Fruit fly (Drosophila melanogaster) ovary, adult (tissue): ENCODE results near the gene mib2.

Experiments
- CG17801 ChIP-seq: fragments of 200-800 bp; optimal IDR thresholded peaks from 2 replicates; lab custom pipeline; 2019; ENCODE audit warnings: missing biosample characterization, mild to moderate bottlenecking, missing genetic modification characterization, moderate library complexity; ENCODE audit not compliant: partially characterized antibody

mib2 gene

DNA sequence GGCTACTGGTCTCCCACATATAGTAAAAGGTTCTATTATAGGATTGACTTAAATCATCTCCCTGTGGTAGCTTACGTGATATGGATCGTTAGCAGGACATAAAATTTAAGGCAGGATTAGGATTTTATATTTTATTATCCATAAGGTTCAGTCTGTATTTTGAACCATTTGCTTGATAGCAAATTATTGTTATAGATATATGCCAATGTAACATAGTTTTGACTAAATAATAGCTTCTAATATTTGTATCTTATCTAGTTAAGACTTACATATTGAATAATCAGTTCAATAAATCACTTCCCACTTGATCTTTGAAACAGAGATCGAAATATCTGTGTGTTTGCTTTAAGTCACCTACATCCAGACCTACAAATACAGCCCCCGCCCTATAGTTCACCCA, 23.7 kb upstream of the mib2 start, which contains the start of gene robl37BC:
Gene robl37BC, plus strand, starts transcription at position 301 of the 400 bp plus-strand sequence.
- TF ChIP-seq CG17801 = no peak

DNA sequence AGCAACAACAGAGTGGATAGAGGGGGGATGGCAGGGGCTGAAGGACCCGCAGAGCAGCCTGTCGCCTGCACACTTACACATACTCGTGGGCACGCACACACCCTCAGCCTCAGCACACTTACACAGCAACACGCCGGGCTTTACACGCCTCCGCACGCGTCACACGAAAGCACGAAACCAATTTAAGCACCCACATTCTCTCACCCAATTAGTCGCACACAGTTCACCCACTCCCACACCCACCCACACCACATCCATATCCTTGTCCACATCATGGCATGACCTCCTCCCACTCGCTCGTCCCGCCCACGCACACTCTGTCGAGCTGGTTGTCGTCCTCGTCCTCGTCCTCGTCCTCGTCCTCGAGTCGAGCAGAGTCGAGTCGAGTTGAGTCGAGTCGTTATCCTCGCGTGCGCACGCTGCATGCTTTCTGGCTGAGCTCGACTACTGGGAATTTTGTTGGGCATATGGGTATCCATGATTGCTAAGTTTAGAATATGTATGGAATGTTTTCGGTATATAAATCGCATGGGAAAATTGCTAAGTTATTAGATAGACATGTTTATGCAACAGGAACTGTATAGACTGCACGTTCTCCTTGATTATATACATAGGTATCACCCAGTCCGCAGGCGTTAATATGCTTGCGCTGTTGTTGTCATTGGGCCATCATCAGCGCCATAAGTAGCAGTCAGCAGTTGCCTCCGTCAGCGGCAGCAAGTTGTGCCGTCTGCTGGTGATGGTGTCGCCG, 22.2 kb upstream of the mib2 start:
- TF ChIP-seq CG17801 = no peak

DNA sequence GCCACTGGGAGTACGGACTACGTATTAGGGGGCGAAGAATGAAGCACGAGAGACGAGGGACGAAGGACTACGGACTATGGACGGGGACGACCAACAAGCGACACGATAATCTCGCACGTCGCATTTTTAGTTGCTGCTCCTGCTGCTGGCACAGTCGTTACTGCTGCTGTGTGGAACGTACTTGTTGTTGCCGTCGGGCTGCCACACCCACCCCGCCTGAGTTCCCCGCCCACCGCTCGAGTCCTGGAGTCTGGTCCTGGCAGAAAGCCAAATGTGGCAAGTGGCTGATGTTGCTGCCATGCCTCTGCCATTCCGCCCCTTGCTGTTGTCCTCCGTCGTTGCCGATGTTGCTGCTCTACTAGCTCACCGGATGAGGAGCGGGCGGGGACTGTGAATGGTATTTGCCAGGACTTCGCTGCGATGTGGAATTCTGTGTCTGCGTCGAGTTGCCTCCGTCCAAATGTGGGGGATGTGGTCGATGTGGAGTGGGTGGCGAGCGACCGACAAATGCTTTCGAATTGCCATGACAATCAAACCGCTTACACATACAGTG, 21.4 kb upstream of the mib2 start:
- no peak for TF ChIP-seq CG17801

DNA sequence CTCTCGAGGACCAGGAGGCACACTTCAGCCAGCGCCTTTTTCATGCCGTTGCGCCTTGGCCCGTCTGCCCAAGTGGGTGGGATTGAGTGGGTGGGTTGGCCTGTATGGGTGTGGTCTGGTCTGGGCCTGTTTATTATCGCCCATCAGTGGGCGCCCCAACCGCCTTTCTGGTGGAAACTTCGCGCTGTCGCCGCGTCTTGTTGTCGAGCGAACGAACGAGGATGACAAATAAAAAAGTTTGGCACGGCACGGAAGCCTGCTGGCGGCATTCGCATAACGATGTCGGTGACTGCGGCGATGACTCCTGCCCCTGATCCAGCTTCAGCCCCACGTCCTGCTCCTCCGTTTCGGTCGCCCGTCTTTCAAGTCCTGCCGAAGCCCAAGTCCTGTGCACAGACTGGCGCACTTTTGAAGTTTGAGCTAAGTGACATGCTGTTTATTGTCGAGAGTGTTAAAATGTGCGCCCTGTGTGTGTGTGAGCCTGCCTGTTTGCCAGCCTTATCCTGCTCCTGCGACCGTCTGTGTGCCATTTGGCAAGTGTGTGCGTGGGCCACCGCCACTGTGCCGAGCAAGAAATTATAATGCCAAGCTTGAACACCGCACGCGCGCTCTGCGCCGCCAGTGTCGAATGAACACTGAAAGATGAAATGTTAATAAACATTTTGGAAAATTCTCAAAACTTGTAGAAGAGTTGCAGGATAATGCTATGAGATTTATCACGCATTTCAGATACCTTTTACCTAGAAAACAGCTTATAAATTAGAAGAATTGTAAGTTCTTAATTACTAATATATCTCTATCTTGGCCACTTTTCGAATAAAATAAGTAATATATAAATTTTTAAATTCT, 20.0 kb upstream of the mib2 start:
- TF ChIP-seq CG17801 = no peak

DNA sequence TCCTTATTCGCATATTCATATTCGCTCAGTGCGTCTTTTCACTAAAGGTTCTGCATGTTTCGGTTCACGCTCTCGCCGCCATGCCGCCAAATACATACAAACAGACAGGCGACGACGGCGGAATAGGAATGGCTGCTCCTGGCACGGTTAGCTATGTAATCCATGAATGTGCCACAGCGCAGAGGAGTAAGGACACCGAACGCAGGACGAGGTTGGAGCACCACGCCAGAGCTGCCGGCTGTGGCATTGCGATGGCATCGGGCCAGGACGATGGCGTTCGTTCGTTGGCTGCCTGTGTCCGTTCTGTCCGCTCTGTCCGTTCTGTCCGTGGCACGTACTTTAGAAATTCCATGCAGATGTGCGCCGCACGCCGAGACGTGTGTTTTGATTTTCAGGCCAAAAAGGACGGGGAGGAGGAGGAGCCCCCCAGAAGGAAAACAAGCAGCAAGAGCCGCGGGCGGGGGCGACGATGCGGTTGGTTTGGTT, 19.3 kb upstream of the mib2 start:
- no peak for TF ChIP-seq CG17801

DNA sequence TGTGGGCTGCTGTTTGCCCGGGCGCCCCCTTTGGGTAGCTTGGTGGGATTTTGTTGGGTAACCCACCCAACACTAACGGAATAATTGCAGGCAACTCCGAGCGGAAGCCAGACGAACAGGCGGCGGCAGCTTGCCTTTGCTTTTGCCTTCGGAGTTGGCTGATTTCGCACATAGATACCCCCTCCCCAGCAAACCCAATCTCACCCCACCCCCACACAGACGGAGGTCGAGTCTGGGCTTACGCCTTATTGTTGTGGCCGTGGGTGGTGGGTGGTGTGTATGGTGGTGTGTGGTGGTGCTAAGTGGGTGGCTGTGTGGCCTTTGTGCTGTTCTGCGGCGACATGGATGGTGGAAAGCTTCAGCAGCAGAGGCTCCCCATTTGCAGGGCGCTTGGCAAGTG, 18.6 kb upstream of the mib2 start:
- TF ChIP-seq CG17801 = no peak

DNA sequence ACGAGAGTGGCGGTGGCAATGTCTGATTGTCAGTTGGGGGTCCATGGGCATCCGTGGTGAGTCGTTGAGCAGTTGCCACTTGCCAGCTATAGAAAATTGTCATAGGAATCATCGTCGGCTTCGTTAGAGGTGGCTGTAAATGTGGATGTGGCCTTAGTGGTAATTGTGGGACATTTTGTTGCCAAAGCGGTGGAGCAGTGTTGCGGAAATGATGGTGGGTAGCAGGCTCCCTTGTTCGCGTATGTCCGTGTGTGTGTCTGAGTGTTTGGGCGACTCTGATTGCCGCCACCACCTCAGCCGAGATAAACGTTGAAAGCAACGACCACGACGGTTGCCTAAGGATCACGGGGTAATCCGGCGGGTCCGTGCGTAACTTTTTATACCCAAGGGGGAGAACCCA, 17.2 kb upstream of the mib2 start:
- no peak for TF ChIP-seq CG17801

DNA sequence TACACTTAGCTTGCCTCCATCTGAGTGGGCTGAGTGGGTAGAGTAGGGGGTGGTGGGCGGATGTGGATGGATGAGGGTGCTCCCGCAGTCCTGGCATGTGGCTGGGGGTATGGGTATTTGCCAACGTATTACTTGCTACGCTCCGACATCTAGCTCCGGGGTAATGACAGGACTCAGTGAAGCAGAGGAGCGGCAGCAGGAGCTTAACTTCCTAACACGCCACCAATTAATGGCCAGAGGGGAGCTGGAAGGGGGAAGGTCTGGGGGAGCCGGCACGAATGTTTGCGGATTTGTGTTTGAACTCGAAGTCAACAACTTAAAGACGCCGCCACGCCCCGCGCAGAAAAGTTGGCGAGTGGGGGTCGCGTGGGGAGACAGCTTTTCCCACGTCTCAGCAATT, 16.0 kb upstream of the mib2 start:
- TF ChIP-seq CG17801 = no peak

DNA sequence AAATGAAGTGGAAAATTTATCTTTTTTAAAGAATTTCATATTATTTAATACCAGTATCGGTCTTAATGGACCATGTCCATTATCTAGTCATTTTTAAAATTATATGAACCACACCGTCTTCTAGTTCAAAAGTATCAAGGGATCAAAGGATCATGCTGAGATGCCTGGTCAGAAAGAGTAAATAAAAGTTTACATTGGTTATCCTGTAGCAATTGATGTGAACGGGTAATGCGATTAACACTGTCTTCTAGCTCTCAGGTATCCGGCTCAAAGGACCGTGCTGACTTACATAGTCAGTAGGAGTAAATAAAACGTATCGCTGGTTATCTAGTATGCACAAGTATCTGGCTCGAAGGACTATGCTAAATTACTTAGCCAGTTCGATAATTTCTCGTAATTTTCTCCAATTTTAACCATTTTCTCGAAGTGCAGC, 15.1 kb upstream of the mib2 start:
- no peak for TF ChIP-seq CG17801

DNA sequence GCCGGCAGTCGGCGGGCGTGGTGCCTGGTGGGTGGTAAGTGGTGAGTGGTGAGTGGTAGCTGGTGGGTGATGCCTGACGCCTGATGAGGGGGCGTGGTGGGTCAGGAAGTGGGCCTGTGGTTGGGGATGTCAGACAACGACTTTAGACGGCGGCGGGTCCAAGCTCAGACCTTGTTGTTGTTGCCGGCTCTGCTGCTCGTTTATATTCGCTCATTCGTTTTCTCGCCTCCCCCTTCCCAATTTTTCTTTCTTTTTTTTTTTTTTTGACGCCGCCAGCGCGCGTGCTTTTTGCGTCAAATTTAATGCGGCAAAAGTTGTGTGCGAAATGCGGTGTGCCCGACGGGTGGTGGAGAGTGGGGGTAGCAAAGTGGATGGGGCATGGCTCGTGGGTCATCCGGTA, 14.6 kb upstream of the mib2 start:
- no peak for TF ChIP-seq CG17801

DNA sequence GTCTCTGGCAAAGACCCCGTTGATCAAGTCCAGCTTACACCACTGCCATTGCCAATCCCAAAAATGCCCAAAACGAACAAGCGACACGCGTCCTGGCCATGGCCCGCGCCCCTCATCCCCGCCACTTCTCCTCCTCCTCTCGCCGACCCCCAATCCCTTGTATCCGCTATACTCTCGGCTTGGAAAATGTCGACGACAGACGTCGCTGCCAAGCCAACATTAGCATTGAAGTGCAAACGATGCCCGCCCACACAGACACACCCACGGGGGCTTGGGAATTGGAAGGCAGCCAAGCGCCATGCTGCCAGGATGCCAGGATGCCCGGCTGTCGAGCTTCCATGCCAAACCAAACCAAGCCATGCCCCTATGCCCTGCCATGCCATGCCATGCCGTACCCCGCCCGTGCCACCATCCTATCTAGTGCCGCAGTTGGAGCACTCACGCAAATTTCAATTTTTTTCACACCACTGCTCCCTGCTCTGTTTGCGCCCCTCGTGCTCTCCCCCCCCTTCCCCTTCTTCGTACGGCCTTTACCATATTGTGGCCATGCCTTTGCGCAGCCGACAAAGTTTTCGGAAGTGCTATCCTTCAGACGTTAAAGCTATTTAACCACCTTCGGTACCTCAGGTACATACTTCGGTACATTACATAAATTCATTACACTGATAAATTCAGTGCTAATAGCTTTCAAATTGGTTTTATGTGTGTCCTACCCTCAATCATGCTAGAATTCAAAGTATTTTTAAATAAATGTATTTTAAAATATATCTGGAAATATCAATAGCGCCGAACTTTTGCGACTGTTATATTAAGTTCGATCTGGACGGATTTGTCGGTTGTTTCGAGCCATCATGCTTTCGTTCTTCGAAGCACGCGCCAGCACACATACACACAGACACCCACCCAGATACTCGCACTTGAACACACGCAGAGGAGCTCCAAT, 12.7 kb upstream of the mib2 start:
- no peak for TF ChIP-seq CG17801

DNA sequence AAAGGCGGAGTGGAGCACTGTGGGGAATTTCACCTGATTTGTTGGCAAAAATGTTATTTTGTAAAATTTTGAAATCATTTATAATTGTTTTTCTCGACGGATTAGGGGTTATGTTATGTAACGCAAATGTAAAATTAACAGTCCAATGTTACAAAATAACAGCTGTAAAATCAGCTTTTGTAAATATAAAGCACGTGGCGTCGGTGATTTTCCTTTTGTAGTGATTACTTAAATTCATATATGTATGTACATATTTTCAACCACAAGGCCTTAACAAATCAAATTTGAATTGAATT, 12.1 kb upstream of the mib2 start, which contains the start of gene CG15172:
Gene CG15172, plus strand, starts transcription at position 197 of the 296 bp plus-strand sequence.
- TF ChIP-seq CG17801 = no peak

DNA sequence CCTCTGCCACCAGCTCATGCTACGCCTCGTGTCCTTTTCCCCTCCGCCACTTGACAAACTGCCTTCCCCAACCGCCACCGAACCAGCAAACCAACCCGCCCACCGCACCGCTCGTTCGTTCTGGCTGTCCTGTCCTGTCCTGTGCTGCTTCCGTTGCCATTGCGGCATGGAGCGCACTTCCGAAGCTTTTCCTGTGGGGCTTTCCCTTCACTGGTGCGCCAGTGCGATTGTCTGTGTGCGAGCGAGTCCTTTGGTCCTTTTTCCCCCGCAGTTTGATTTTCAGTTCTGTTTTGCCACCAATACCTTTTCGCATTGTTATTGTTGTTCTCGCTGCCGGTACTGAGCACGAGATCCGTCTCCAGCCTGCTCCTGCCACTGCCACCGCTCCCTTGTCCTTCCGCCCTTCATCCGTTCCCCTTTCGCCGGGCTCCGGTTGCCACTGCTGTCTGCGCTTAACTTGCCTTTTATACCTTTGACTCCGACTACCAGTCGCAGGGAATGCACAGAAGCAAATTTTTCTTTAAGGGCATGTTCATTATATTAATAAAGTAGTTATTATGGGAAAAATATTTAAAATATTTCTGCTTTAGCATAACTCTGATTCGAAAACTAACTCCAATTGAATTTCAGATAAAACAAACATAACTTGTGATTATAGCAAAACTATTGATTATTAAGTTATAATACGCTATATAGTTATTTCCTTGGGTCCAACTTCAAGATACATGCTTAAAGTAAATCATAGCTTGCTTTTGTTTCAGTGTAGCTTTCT, 10.1 kb upstream of the mib2 start:
- no peak for TF ChIP-seq CG17801

DNA sequence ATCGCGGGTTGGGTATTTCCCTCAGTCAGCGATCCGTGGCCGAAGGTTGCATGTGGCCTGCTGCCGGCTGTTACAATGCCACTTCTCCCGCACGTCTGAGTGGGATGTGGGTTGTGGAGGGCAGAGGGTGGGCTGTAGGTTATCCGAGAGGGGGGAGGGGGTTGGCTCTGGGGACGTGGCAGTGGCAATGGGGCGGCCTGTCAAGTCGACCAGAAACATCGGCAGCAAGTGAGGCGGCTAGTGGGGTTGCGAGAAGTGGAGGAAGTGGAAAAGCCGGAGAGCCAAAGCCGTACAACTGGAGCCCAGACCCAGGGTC, 9.5 kb upstream of the mib2 start:
- TF ChIP-seq CG17801 = no peak

DNA sequence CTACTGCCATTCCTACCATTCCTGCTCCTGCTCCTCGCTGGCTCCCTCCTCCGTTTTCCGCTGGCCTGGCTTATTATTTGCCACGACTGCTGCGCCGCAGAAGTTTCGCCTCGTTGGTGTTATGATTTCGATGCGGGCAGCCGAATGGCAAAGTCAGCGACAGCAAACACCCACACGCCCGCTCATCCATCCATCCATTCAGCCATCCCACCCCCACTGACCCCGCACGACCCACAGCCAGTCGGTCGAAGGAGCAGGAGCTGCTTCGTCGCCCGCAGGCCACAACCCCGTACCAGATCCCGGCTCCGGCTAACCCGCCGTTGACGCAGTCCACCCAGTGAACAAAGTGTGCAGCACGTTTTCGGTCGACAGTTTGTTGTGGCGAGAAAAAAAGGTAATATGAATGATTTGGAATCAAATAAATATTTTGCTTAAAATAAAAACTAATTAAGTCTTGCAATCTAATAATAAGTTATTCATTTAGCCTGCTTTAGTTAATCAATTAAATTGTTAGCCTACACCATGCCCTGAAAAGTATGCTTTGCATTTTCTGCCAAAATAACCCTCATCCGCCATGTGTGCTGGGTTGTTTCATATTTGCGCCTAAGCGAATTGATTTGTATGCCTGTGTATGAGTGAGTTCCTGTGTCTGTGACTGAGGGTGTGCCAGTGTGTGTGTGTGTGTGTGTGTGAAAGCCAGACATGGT, 7.6 kb upstream of the mib2 start:
- no peak for TF ChIP-seq CG17801
